Worm (Caenorhabditis elegans) whole organism, L4/young adult: ENCODE data around the gene F35F11.2.

Source experiments
- W03F9.2 ChIP-seq: fragments of 150-350 bp; optimal IDR thresholded peaks from 2 replicates; lab custom pipeline; 2014; ENCODE audit warnings: missing biosample characterization, missing genetic modification characterization
- dao-5 ChIP-seq: sonication (generic microtip); optimal IDR thresholded peaks from 2 replicates; lab custom pipeline; 2016; ENCODE audit warnings: missing genotype, missing genetic modification characterization, moderate library complexity, missing compliant biosample characterization
- him-1 ChIP-seq: sonication (generic microtip); optimal IDR thresholded peaks from 2 replicates; lab custom pipeline; 2016; ENCODE audit warnings: missing genotype, missing genetic modification reagents, missing genetic modification characterization, missing compliant biosample characterization

ce11 chrIV:4063573-4063972 lies 23.5 kb downstream of the F35F11.2 start, which contains the start of gene ilys-6:
- TF ChIP-seq dao-5 (tag; lab: Kevin White, UChicago) (no peak), him-1 (tag; lab: Kevin White, UChicago) (no peak), W03F9.2 (tag; lab: Kevin White, UChicago) (no peak)
